Worm (Caenorhabditis elegans) whole organism, dauer: Measurements from ENCODE around the gene popl-5.

Experiments used
- unc-62 ChIP-seq: sonication (generic microtip); optimal IDR thresholded peaks from 2 replicates; lab custom pipeline; 2017; ENCODE audit warnings: missing biosample characterization, missing genetic modification reagents, missing genetic modification characterization

Gene popl-5

ce11 chrIII:11487245-11487644, at the start of gene popl-5:
popl-5 (minus strand) TSS chrIII:11487345.
- no peak for TF ChIP-seq unc-62 (GFP tag; lab: Kevin White, UChicago)

- TF ChIP-seq unc-62 (GFP tag; lab: Kevin White, UChicago) = no peak
Measured at ce11 chrIII:11535453-11535852, 48.3 kb upstream of the popl-5 start.

- TF ChIP-seq unc-62 (GFP tag; lab: Kevin White, UChicago) = no peak
Measured at ce11 chrIII:11534624-11535079, 47.5 kb upstream of the popl-5 start, which contains the start of gene nrps-1. nrps-1 (plus strand) TSS chrIII:11534674.

DNA sequence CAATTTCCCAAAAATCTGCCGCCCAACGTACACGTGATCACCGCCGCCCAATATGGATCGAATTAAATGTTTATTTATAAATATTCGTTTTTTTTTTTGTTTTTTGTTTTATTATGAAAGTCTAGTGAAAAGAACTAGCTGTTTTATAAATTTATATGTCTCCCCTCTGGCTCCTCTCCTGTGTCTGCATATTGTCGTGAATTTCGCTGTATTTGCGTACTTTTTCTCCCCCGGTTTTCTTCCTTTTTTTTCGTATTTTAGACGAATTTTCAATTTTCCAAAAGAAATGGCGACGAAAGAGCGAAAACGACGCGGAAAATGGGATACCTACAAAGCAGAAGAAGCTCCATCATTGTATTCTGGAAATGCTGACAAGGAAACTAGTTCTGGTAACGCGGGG, 39.3 kb upstream of the popl-5 start, which contains the start of gene xpb-1:
TSS of gene xpb-1 (plus strand) at position 262 of the 400 bp plus-strand sequence.
- no peak for TF ChIP-seq unc-62 (GFP tag; lab: Kevin White, UChicago)

- no peak for TF ChIP-seq unc-62 (GFP tag; lab: Kevin White, UChicago)
Measured at ce11 chrIII:11524073-11524472, 36.9 kb upstream of the popl-5 start.

DNA sequence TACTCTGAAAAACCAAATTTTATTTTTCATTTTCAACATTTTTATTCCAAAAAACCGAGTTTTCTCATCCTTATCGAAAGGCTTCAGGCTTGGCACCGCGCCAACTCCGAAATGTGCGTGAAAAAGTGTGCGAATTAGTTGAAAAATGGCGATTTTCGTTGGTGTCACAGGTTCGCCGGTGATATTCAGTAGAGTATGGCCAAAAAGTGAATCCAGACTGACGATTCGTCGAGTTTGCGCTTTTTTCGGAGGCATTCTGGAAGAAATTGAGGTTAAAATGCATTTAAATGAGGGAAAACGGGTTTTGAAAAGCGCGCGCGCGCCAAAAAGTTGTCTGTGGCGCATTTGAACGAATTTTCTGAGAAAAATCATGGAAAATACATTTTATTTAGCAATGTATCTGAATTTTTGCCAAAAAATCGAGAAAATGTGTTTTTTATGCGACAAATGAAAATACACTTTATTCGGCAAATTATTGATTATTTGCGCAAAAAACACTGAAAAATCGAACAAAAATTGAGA, 36.4 kb upstream of the popl-5 start, which contains the start of the genes Y66D12A.16 and such-1:
TSS of gene Y66D12A.16 (plus strand) at position 51 of the 522 bp plus-strand sequence.
TSS of gene such-1 (minus strand) at position 256 of the 522 bp plus-strand sequence.
- no peak for TF ChIP-seq unc-62 (GFP tag; lab: Kevin White, UChicago)

ce11 chrIII:11510826-11511225, 23.7 kb upstream of the popl-5 start:
- no peak for TF ChIP-seq unc-62 (GFP tag; lab: Kevin White, UChicago)

- no peak for TF ChIP-seq unc-62 (GFP tag; lab: Kevin White, UChicago)
Measured at ce11 chrIII:11510120-11510519, 23.0 kb upstream of the popl-5 start.

- no peak for TF ChIP-seq unc-62 (GFP tag; lab: Kevin White, UChicago)
Measured at ce11 chrIII:11508816-11509215, 21.7 kb upstream of the popl-5 start, which contains the start of gene Y66D12A.19. Y66D12A.19 (plus strand) TSS chrIII:11509081.

DNA sequence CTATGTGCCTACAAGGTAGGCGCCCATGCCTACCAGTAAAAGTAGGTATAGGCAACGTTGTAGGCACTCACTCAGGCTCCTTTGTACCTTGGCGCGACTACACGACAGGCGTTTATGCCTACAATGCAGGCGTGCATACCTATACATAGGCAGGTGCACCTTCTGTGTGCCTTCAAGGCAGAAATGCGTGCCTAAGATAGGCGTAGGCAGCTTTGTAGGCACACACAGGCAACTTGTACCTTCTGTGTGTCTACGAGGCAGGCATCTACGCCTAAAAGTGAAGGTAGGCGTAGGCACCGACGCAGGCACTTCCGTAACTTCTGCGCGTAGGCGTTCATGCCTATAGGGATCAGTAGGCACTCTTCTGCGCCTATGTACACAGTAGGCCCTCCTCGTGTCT, 18.5 kb upstream of the popl-5 start:
- no peak for TF ChIP-seq unc-62 (GFP tag; lab: Kevin White, UChicago)

DNA sequence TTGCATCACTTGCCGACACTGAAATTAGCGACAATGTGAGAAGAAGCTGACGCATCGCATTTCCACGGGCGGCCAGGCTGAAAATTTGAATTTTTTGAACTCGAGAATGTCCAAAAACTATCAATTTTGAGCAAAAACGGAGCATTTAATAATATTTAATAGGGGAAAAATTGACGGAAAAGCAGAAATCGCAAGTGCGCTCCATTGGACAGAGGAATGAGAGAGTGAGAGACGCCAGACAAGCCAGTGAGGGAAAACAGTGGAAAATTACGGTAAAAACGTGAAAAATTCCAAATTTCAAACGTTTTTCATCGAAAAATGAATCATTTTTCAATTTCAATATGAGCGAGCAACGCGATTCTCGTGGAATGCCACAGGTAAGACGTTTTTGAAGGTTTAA, 18.1 kb upstream of the popl-5 start, which contains the start of the genes Y66D12A.21 and spe-6:
TSS of gene Y66D12A.21 (minus strand) at position 90 of the 400 bp plus-strand sequence.
TSS of gene spe-6 (plus strand) at position 276 of the 400 bp plus-strand sequence.
- TF ChIP-seq unc-62 (GFP tag; lab: Kevin White, UChicago) = no peak

ce11 chrIII:11502753-11503152, 15.6 kb upstream of the popl-5 start, which contains the start of gene tin-10:
tin-10 (minus strand) TSS chrIII:11502853.
- TF ChIP-seq unc-62 (GFP tag; lab: Kevin White, UChicago) = no peak

ce11 chrIII:11500647-11501046, 13.5 kb upstream of the popl-5 start, which contains the start of gene nars-2:
nars-2 (minus strand) TSS chrIII:11500747.
- TF ChIP-seq unc-62 (GFP tag; lab: Kevin White, UChicago) = no peak

DNA sequence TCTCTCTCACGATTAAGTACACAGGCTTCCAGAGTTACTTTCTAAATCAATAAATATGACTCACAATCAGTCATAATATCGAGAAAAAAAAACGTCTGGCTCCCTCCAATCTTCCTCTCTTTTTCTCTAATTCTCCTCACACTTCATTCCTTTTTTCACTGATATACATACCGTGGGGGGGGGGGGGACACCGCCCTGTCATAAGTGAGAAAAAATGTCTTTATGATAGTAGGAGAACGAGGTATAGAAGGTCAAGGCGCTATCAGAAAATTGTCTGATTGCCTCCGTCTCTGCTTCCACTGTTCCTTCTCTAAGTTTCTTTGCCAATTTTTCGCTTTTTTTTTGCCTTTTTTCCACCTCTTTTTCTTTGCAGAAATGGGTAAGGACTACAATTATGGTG, 9.4 kb upstream of the popl-5 start, which contains the start of gene Y66D12A.24:
TSS of gene Y66D12A.24 (plus strand) at position 370 of the 400 bp plus-strand sequence.
- no peak for TF ChIP-seq unc-62 (GFP tag; lab: Kevin White, UChicago)

DNA sequence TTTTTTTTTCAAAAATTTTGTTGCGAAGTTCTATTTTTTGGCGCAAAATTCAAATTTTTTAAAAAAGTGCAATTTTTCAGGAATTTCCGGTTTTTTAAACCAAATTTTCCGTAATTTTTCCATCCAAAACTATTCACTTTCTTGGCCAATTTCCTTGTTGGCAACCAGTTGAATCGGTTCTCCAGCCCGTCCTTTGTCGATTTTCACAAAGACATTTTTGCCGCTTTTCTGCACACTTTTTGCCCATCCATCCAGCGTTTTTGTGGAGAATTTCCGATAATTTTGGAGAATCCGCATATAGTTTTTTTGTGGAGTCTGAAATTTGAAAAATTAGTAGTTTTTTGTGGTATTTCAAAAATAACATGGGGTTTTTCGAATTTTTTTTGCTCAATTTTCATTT, 5.3 kb upstream of the popl-5 start:
- TF ChIP-seq unc-62 (GFP tag; lab: Kevin White, UChicago) = no peak

DNA sequence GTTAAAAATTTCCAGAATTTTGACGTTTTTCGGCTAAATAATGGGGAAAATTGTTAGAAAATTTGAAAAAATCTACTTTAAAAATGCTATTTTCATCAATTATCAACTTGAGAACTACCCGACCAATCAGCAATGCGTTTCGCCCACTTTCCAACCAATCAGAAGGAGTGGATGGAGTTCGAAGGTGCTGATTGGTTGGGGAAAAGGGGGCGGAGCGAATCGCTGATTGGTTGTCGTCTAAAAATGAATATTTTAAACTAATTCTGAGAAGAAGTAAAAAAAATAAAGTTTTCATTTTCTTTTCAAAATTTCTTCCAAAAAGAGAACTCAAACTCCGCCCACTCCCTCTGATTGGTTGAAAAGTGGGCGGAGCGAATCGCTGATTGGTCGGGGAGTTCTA, 3.1 kb upstream of the popl-5 start:
- no peak for TF ChIP-seq unc-62 (GFP tag; lab: Kevin White, UChicago)

- no peak for TF ChIP-seq unc-62 (GFP tag; lab: Kevin White, UChicago)
Measured at ce11 chrIII:11489601-11490000, 2.5 kb upstream of the popl-5 start.
